Worm (Caenorhabditis elegans): ENCODE measurements around the gene F59F5.3.

- no peak for TF ChIP-seq sem-2 (GFP tag; optimal IDR thresholded peaks at IDR 0.05)
- TF ChIP-seq pha-4 (tag; optimal IDR thresholded peaks at IDR 0.05): no peak
- no peak for TF ChIP-seq nhr-12 (tag; optimal IDR thresholded peaks at IDR 0.05)
- TF ChIP-seq ceh-43 (GFP tag; optimal IDR thresholded peaks at IDR 0.05): no peak
- no peak for TF ChIP-seq snpc-4 (tag; optimal IDR thresholded peaks at IDR 0.05)
- TF ChIP-seq ces-1 (GFP tag; optimal IDR thresholded peaks at IDR 0.05): no peak
- no peak for TF ChIP-seq zip-8 (tag; optimal IDR thresholded peaks at IDR 0.05)
- no peak for TF ChIP-seq lin-32 (GFP tag; optimal IDR thresholded peaks at IDR 0.05)
- no peak for TF ChIP-seq bed-3 (GFP tag; optimal IDR thresholded peaks at IDR 0.05)
- TF ChIP-seq unc-39 (tag; optimal IDR thresholded peaks at IDR 0.05): no peak
- TF ChIP-seq hlh-1 (tag; optimal IDR thresholded peaks at IDR 0.05): no peak
- TF ChIP-seq elt-1 (tag; optimal IDR thresholded peaks at IDR 0.05; ENCODE audit: borderline replicate concordance, insufficient read depth): no peak
- no peak for TF ChIP-seq lsy-2 (tag; optimal IDR thresholded peaks at IDR 0.05)
- TF ChIP-seq ztf-11 (tag; optimal IDR thresholded peaks at IDR 0.05): no peak
Observed at ce11 chrX:10488763-10489162, 53.5 kb downstream of the F59F5.3 start, which contains the start of gene C33D3.4.
